Worm (Caenorhabditis elegans) whole organism, L1 larva: ENCODE data around the gene mua-3.

Experiments used
- ceh-82 ChIP-seq, 3 experiments: fragments of 150-350 bp in 1 of 3; sonication (generic microtip) in 2 of 3; optimal IDR thresholded peaks; 2 replicates each; lab custom pipeline; 2014 to 2017; ENCODE audit warnings: missing biosample characterization in 3 of 3, missing genetic modification characterization in 3 of 3
- ceh-88 ChIP-seq: fragments of 200-800 bp; sonication (Bioruptor generic); IDR thresholded peaks from 2 replicates; pipeline ENCODE4 v1.3.6; 2022; ENCODE audit warnings: missing genetic modification characterization, missing compliant biosample characterization
- dpl-1 ChIP-seq, 3 experiments: fragments of 150-350 bp in 2 of 3; sonication (generic microtip) in 1 of 3; optimal IDR thresholded peaks; 2 replicates each; lab custom pipeline; 2014 to 2017; ENCODE audit warnings: missing biosample characterization in 3 of 3, missing genetic modification characterization in 3 of 3, missing genetic modification reagents in 3 of 3
- egl-27 ChIP-seq, 2 experiments: fragments of 150-350 bp in 1 of 2; sonication (generic microtip); optimal IDR thresholded peaks; 3 replicates each; lab custom pipeline; 2017 to 2018; ENCODE audit warnings: missing biosample characterization in 2 of 2, missing genetic modification characterization in 2 of 2, missing genetic modification reagents in 2 of 2
- lin-35 ChIP-seq, 2 experiments: fragments of 150-350 bp; optimal IDR thresholded peaks; 2 replicates each; lab custom pipeline; 2014; ENCODE audit warnings: missing biosample characterization in 2 of 2, missing genetic modification characterization in 2 of 2, missing genetic modification reagents in 2 of 2
- lin-39 ChIP-seq: fragments of 150-350 bp; optimal IDR thresholded peaks from 2 replicates; lab custom pipeline; 2014; ENCODE audit warnings: missing biosample characterization, missing genetic modification reagents, missing genetic modification characterization
- lsy-2 ChIP-seq, 2 experiments: fragments of 150-350 bp; optimal IDR thresholded peaks; 2 replicates each; lab custom pipeline; 2014; ENCODE audit warnings: missing biosample characterization in 2 of 2, missing genetic modification characterization in 2 of 2
- nhr-85 ChIP-seq: sonication (generic microtip); peaks from one replicate; lab custom pipeline; 2016; ENCODE audit warnings: missing genetic modification characterization, inconsistent platforms, missing compliant biosample characterization
- tbx-2 ChIP-seq: sonication (generic microtip); optimal IDR thresholded peaks from 2 replicates; lab custom pipeline; 2016; ENCODE audit warnings: missing genetic modification characterization, missing compliant biosample characterization
- zag-1 ChIP-seq: fragments of 150-350 bp; optimal IDR thresholded peaks from 2 replicates; lab custom pipeline; 2014; ENCODE audit warnings: missing biosample characterization, missing genetic modification characterization
- ztf-4 ChIP-seq: fragments of 150-350 bp; optimal IDR thresholded peaks from 2 replicates; lab custom pipeline; 2014; ENCODE audit warnings: missing biosample characterization, missing genetic modification characterization

- no peak for TF ChIP-seq lin-39 (tag; lab: Kevin White, UChicago)
- peak; percentile 74 for TF ChIP-seq tbx-2 (tag; lab: Kevin White, UChicago)
- TF ChIP-seq ztf-4 = peak; percentile 64
- TF ChIP-seq ceh-88 (GFP tag; lab: Robert Waterston, UW) = no peak
- no peak for TF ChIP-seq zag-1 (tag; lab: Kevin White, UChicago)
- peak; percentile 94 for TF ChIP-seq nhr-85 (tag; lab: Kevin White, UChicago)
- TF ChIP-seq lsy-2 (tag; optimal IDR thresholded peaks at IDR 0.05; lab: Kevin White, UChicago) = peak; percentile 78 to 95
- TF ChIP-seq lin-35 (GFP tag; optimal IDR thresholded peaks at IDR 0.05; lab: Kevin White, UChicago) = peak; percentile 69 to 82
- peak in 1 of 2 experiments; percentile 24 for TF ChIP-seq egl-27 (tag; optimal IDR thresholded peaks at IDR 0.05; lab: Kevin White, UChicago)
- TF ChIP-seq dpl-1 (GFP tag; optimal IDR thresholded peaks at IDR 0.05; lab: Kevin White, UChicago) = peak; percentile 41 to 60 (median 53)
- TF ChIP-seq ceh-82 (tag; optimal IDR thresholded peaks at IDR 0.05; lab: Kevin White, UChicago) = peak in 2 of 3 experiments; percentile 35 to 83
Observed at ce11 chrIII:10216585-10217278, 56.2 kb downstream of the mua-3 start, which contains the start of gene cts-1.
